ENCODE assay signal across 4 worm cellular contexts in genomic region chrII:5228662-5229061, ce11.
A peak's percentile ranks its signal among the peaks of the same experiment; 100 is the strongest.
TF ChIP-seq lines count a peak whose summit lies in the region.

No protein-coding gene starts in this region.

TF ChIP-seq in whole organism, early embryonic, 17 proteins besides CTCF, POLR2A, EP300 and RAD21:
- TF ChIP-seq aly-1 (tag; optimal IDR thresholded peaks at IDR 0.05; lab: Kevin White, UChicago) (no peak), hmg-4 (GFP tag; optimal IDR thresholded peaks at IDR 0.05; lab: Kevin White, UChicago) (peak; percentile 46)

TF ChIP-seq in whole organism, late embryonic, 69 proteins besides CTCF, POLR2A, EP300 and RAD21:
- TF ChIP-seq dve-1 (tag; optimal IDR thresholded peaks at IDR 0.05; lab: Kevin White, UChicago), result no peak
- no peak for TF ChIP-seq odd-2 (tag; optimal IDR thresholded peaks at IDR 0.05; lab: Kevin White, UChicago)
- no peak for TF ChIP-seq fkh-10 (GFP tag; optimal IDR thresholded peaks at IDR 0.05; lab: Kevin White, UChicago)
- TF ChIP-seq ceh-2 (tag; optimal IDR thresholded peaks at IDR 0.05; lab: Kevin White, UChicago), result no peak
- peak; percentile 63 for TF ChIP-seq unc-55 (GFP tag; optimal IDR thresholded peaks at IDR 0.05; lab: Kevin White, UChicago)
- peak; percentile 38 for TF ChIP-seq ceh-31 (tag; optimal IDR thresholded peaks at IDR 0.05; lab: Kevin White, UChicago)
- TF ChIP-seq unc-42 (tag; optimal IDR thresholded peaks at IDR 0.05; lab: Kevin White, UChicago), result peak; percentile 36
- TF ChIP-seq sox-4 (tag; optimal IDR thresholded peaks at IDR 0.05; lab: Kevin White, UChicago), result no peak
- no peak for TF ChIP-seq F13H6.1 (tag; optimal IDR thresholded peaks at IDR 0.05; lab: Kevin White, UChicago)
- TF ChIP-seq ets-4 (tag; optimal IDR thresholded peaks at IDR 0.05; lab: Kevin White, UChicago), result no peak
- TF ChIP-seq ceh-9 (tag; optimal IDR thresholded peaks at IDR 0.05; lab: Kevin White, UChicago), result no peak
TF ChIP-seq in whole organism, late embryonic: peak in this region for 3.

TF ChIP-seq in whole organism, midembryonic, 9 proteins besides CTCF, POLR2A, EP300 and RAD21:
- 0 out of 2 replicates have a peak, but pooled peaks have one; percentile 41 for TF ChIP-seq tab-1 (GFP tag; IDR thresholded peaks at IDR 0.05; lab: Robert Waterston, UW)
- no peak for TF ChIP-seq cog-1 (tag; optimal IDR thresholded peaks at IDR 0.05; lab: Kevin White, UChicago)
- TF ChIP-seq ztf-29 (GFP tag; IDR thresholded peaks at IDR 0.05; lab: Robert Waterston, UW), result no peak
- TF ChIP-seq ztf-23 (GFP tag; IDR thresholded peaks at IDR 0.05; lab: Robert Waterston, UW), result no peak
- TF ChIP-seq ref-1 (GFP tag; conservative IDR thresholded peaks at IDR 0.05; lab: Robert Waterston, UW), result no peak
- no peak for TF ChIP-seq T22C8.4 (GFP tag; IDR thresholded peaks at IDR 0.05; lab: Robert Waterston, UW)
- no peak for TF ChIP-seq klf-2 (GFP tag; conservative IDR thresholded peaks at IDR 0.05; lab: Robert Waterston, UW)
- TF ChIP-seq med-1 (GFP tag; optimal IDR thresholded peaks at IDR 0.05; lab: Kevin White, UChicago; ENCODE audit: insufficient read depth), result no peak

TF ChIP-seq in whole organism, mixed stage, embryonic, 35 proteins besides CTCF, POLR2A, EP300 and RAD21:
- TF ChIP-seq elt-3 (tag; optimal IDR thresholded peaks at IDR 0.05; lab: Kevin White, UChicago) (no peak), ceh-43 (GFP tag; optimal IDR thresholded peaks at IDR 0.05; lab: Kevin White, UChicago) (no peak), sem-2 (GFP tag; optimal IDR thresholded peaks at IDR 0.05; lab: Kevin White, UChicago) (no peak), lsy-2 (tag; optimal IDR thresholded peaks at IDR 0.05; lab: Kevin White, UChicago) (no peak), unc-120 (tag; optimal IDR thresholded peaks at IDR 0.05; lab: Kevin White, UChicago; ENCODE audit: poor library complexity, severe bottlenecking) (no peak), nhr-12 (tag; optimal IDR thresholded peaks at IDR 0.05; lab: Kevin White, UChicago) (no peak), mls-2 (tag; optimal IDR thresholded peaks at IDR 0.05; lab: Kevin White, UChicago) (peak; percentile 42), cnd-1 (tag; optimal IDR thresholded peaks at IDR 0.05; lab: Kevin White, UChicago) (peak; percentile 12), ham-2 (GFP tag; optimal IDR thresholded peaks at IDR 0.05; lab: Kevin White, UChicago) (peak; percentile 40), blmp-1 (tag; optimal IDR thresholded peaks at IDR 0.05; lab: Kevin White, UChicago) (no peak), ces-1 (GFP tag; optimal IDR thresholded peaks at IDR 0.05; lab: Kevin White, UChicago) (peak; percentile 17), ceh-39 (tag; optimal IDR thresholded peaks at IDR 0.05; lab: Kevin White, UChicago) (no peak), unc-62 (GFP tag; optimal IDR thresholded peaks at IDR 0.05; lab: Kevin White, UChicago) (peak; percentile 68), nhr-237 (tag; optimal IDR thresholded peaks at IDR 0.05; lab: Kevin White, UChicago) (no peak), nhr-28 (tag; optimal IDR thresholded peaks at IDR 0.05; lab: Kevin White, UChicago) (no peak)
TF ChIP-seq in whole organism, mixed stage, embryonic: peak in this region for 5.
